Fruit fly (Drosophila melanogaster) whole organism, pupa: Measurements from ENCODE around the gene Acp95EF.

Experiments used
- CG15710 ChIP-seq: fragments of 200-800 bp; sonication (Bioruptor generic); optimal IDR thresholded peaks from 2 replicates; lab custom pipeline; 2018; ENCODE audit warnings: missing biosample characterization, mild to moderate bottlenecking, missing genetic modification characterization, moderate library complexity
- CG17806 ChIP-seq: fragments of 200-800 bp; sonication (Bioruptor generic); optimal IDR thresholded peaks from 2 replicates; lab custom pipeline; 2018; ENCODE audit warnings: missing biosample characterization, mild to moderate bottlenecking, missing genetic modification characterization, moderate library complexity
- CG34367 ChIP-seq: fragments of 200-800 bp; sonication (Bioruptor generic); optimal IDR thresholded peaks from 2 replicates; lab custom pipeline; 2018; ENCODE audit warnings: missing biosample characterization, mild to moderate bottlenecking, missing genetic modification characterization
- CG4496 ChIP-seq: fragments of 200-800 bp; sonication (Bioruptor generic); IDR thresholded peaks from 3 replicates; pipeline ENCODE4 v1.3.6; 2022; ENCODE audit warnings: missing biosample characterization, missing genetic modification characterization
- CG8159 ChIP-seq: fragments of 200-800 bp; sonication (Bioruptor generic); optimal IDR thresholded peaks from 3 replicates; lab custom pipeline; 2018; ENCODE audit warnings: missing biosample characterization, mild to moderate bottlenecking, missing genetic modification characterization, moderate library complexity
- CG8301 ChIP-seq: fragments of 200-800 bp; sonication (Bioruptor generic); optimal IDR thresholded peaks from 2 replicates; lab custom pipeline; 2018; ENCODE audit warnings: missing biosample characterization, mild to moderate bottlenecking, missing genetic modification characterization
- D1 ChIP-seq: fragments of 200-800 bp; sonication (Bioruptor generic); optimal IDR thresholded peaks from 2 replicates; lab custom pipeline; 2018; ENCODE audit warnings: missing biosample characterization, mild to moderate bottlenecking, missing genetic modification characterization, moderate library complexity
- EcR ChIP-seq: fragments of 200-800 bp; sonication (Bioruptor generic); optimal IDR thresholded peaks from 3 replicates; lab custom pipeline; 2019; ENCODE audit warnings: missing biosample characterization, missing genetic modification characterization, mild to moderate bottlenecking, moderate library complexity, missing genetic modification reagents
- Ets98B ChIP-seq: fragments of 200-800 bp; sonication (Bioruptor generic); IDR thresholded peaks from 2 replicates; pipeline ENCODE4 v1.3.6; 2022; ENCODE audit warnings: missing biosample characterization, missing genetic modification characterization
- Pif1A ChIP-seq: fragments of 200-800 bp; sonication (Bioruptor generic); optimal IDR thresholded peaks from 3 replicates; lab custom pipeline; 2016; ENCODE audit warnings: missing biosample characterization, missing genetic modification characterization
- Snoo ChIP-seq: fragments of 200-800 bp; sonication (Bioruptor generic); optimal IDR thresholded peaks from 3 replicates; lab custom pipeline; 2017; ENCODE audit warnings: missing biosample characterization, mild to moderate bottlenecking, missing genetic modification characterization, inconsistent platforms

DNA sequence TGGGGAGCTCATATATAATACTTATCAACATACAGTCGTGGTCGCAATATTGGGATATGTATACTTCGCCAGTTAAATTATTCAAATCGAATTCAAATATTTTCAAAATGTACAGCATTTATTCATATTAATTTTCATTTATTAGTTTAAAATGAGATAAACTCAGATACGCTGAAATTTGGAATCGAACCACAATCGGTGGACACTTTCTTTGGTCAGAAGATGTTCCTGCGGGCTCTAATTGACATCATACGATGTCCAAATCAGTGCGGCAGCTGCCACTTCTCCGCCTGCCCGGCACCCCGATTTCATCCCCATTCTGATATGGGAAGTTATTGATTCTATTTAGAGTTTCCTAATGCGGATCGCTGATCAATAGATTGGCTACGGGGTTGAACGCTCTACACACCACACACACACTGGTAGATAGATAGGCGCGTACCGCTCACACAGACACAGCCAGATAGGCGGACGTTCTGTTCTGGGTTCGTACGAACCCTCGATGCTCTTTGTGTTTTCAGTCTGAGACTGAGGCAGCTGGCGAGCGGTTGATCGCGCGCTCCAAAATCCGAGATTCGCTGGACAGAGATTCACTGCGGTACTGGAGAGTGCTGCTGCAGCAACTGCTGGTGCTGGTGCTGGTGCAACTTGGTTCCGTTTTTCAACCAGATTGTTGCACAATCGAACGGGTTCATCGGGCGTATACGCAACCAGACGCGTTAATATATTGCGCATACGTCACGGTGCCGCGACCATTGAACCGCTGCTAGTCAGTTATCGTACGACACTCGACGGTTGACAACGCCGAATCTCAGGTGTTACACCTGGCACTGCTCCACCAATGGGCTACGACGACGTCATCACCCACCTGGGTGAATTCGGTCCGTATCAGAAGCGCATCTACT, 47.6 kb downstream of the Acp95EF start, which contains the start of gene Orct:
- TF ChIP-seq CG15710 (tag; lab: Kevin White, UChicago) (peak; percentile 60), CG4496 (GFP tag; lab: Robert Waterston, UW) (no peak; the same call in 2 of the 3 replicates), CG34367 (tag; lab: Kevin White, UChicago) (peak; percentile 6), D1 (tag; lab: Kevin White, UChicago) (no peak), CG17806 (peak; percentile 34), EcR (peak; percentile 59), Pif1A (GFP tag; lab: Kevin White, UChicago) (peak; percentile 65), CG8301 (tag; lab: Kevin White, UChicago) (peak; percentile 52), Ets98B (GFP tag; lab: Robert Waterston, UW) (no peak), Snoo (tag; lab: Kevin White, UChicago) (peak; percentile 65), CG8159 (tag; lab: Kevin White, UChicago) (peak; percentile 76)
